Worm (Caenorhabditis elegans) whole organism, L1 larva: ENCODE data around the gene Y50E8A.2.
"Not testable (repeated sequence)": the region's sequence is repeated elsewhere in the genome, so short reads cannot be mapped to it uniquely, and the experiment has no call there.

Experiments used
- dpl-1 ChIP-seq, 3 experiments: fragments of 150-350 bp in 2 of 3; sonication (generic microtip) in 1 of 3; optimal IDR thresholded peaks; 2 replicates each; lab custom pipeline; 2014 to 2017; ENCODE audit warnings: missing biosample characterization in 3 of 3, missing genetic modification characterization in 3 of 3, missing genetic modification reagents in 3 of 3
- efl-1 ChIP-seq, 4 experiments: fragments of 150-350 bp; optimal IDR thresholded peaks in 3 of 4; peaks in 1 of 4; 1 replicate in 1 of 4; 2 replicates in 3 of 4; lab custom pipeline; 2014; ENCODE audit warnings: missing biosample characterization in 2 of 4, missing genetic modification characterization in 2 of 4, missing genetic modification reagents in 2 of 4
- efl-3 ChIP-seq: fragments of 200-800 bp; sonication (Bioruptor generic); optimal IDR thresholded peaks from 2 replicates; lab custom pipeline; 2018; ENCODE audit warnings: mild to moderate bottlenecking, missing genetic modification characterization, missing compliant biosample characterization
- egl-27 ChIP-seq, 2 experiments: fragments of 150-350 bp in 1 of 2; sonication (generic microtip); optimal IDR thresholded peaks; 3 replicates each; lab custom pipeline; 2017 to 2018; ENCODE audit warnings: missing biosample characterization in 2 of 2, missing genetic modification characterization in 2 of 2, missing genetic modification reagents in 2 of 2
- elt-3 ChIP-seq, 6 experiments: fragments of 150-350 bp in 1 of 6; sonication (generic microtip); optimal IDR thresholded peaks; 2 replicates each; lab custom pipeline; 2017 to 2018; ENCODE audit warnings: missing biosample characterization in 6 of 6, missing genetic modification characterization in 6 of 6, inconsistent platforms in 1 of 6
- fos-1 ChIP-seq: fragments of 150-350 bp; optimal IDR thresholded peaks from 2 replicates; lab custom pipeline; 2014; ENCODE audit warnings: missing biosample characterization, missing genetic modification characterization
- jun-1 ChIP-seq: fragments of 150-350 bp; optimal IDR thresholded peaks from 2 replicates; lab custom pipeline; 2014; ENCODE audit warnings: missing biosample characterization, missing genetic modification reagents, missing genetic modification characterization
- lin-14 ChIP-seq: fragments of 200-800 bp; sonication (Bioruptor generic); optimal IDR thresholded peaks from 2 replicates; lab custom pipeline; 2018; ENCODE audit warnings: mild to moderate bottlenecking, missing genetic modification characterization, moderate library complexity, missing compliant biosample characterization
- lin-15B ChIP-seq: fragments of 150-350 bp; sonication (generic microtip); optimal IDR thresholded peaks from 3 replicates; lab custom pipeline; 2014; ENCODE audit warnings: missing biosample characterization, missing genetic modification characterization
- lin-35 ChIP-seq, 2 experiments: fragments of 150-350 bp; optimal IDR thresholded peaks; 2 replicates each; lab custom pipeline; 2014; ENCODE audit warnings: missing biosample characterization in 2 of 2, missing genetic modification characterization in 2 of 2, missing genetic modification reagents in 2 of 2
- lir-3 ChIP-seq: sonication (generic microtip); optimal IDR thresholded peaks from 2 replicates; lab custom pipeline; 2016; ENCODE audit warnings: mild to moderate bottlenecking, missing genetic modification characterization, moderate library complexity, missing compliant biosample characterization; ENCODE audit not compliant: poor library complexity
- lsy-2 ChIP-seq, 2 experiments: fragments of 150-350 bp; optimal IDR thresholded peaks; 2 replicates each; lab custom pipeline; 2014; ENCODE audit warnings: missing biosample characterization in 2 of 2, missing genetic modification characterization in 2 of 2
- mdl-1 ChIP-seq, 2 experiments: fragments of 150-350 bp; optimal IDR thresholded peaks; 2 replicates each; lab custom pipeline; 2014 to 2017; ENCODE audit warnings: missing biosample characterization in 2 of 2, missing genetic modification characterization in 2 of 2, inconsistent platforms in 1 of 2
- mef-2 ChIP-seq: fragments of 150-350 bp; optimal IDR thresholded peaks from 2 replicates; lab custom pipeline; 2014; ENCODE audit warnings: missing biosample characterization, missing genetic modification characterization
- nhr-20 ChIP-seq: sonication (generic microtip); optimal IDR thresholded peaks from 2 replicates; lab custom pipeline; 2016; ENCODE audit warnings: mild to moderate bottlenecking, missing genetic modification characterization, missing compliant biosample characterization
- nhr-237 ChIP-seq: fragments of 150-350 bp; optimal IDR thresholded peaks from 2 replicates; lab custom pipeline; 2014; ENCODE audit warnings: missing biosample characterization, missing genetic modification characterization
- nhr-76 ChIP-seq: sonication (generic microtip); optimal IDR thresholded peaks from 2 replicates; lab custom pipeline; 2017; ENCODE audit warnings: missing biosample characterization, missing genetic modification characterization
- pax-3 ChIP-seq: fragments of 200-800 bp; sonication (Bioruptor generic); optimal IDR thresholded peaks from 2 replicates; lab custom pipeline; 2018; ENCODE audit warnings: mild to moderate bottlenecking, missing genetic modification characterization, moderate library complexity, missing compliant biosample characterization
- pqm-1 ChIP-seq: sonication (generic microtip); optimal IDR thresholded peaks from 3 replicates; lab custom pipeline; 2017; ENCODE audit warnings: missing biosample characterization, missing genetic modification characterization
- rnt-1 ChIP-seq: sonication (generic microtip); optimal IDR thresholded peaks from 2 replicates; lab custom pipeline; 2016; ENCODE audit warnings: mild to moderate bottlenecking, missing genetic modification characterization, moderate library complexity, missing compliant biosample characterization
- skn-1 ChIP-seq: fragments of 150-350 bp; optimal IDR thresholded peaks from 2 replicates; lab custom pipeline; 2014; ENCODE audit warnings: missing biosample characterization, missing genetic modification characterization
- snu-23 ChIP-seq: sonication (generic microtip); optimal IDR thresholded peaks from 2 replicates; lab custom pipeline; 2016; ENCODE audit warnings: missing genetic modification characterization, missing compliant biosample characterization
- sox-4 ChIP-seq: sonication (generic microtip); optimal IDR thresholded peaks from 2 replicates; lab custom pipeline; 2016; ENCODE audit warnings: missing genetic modification characterization, missing compliant biosample characterization
- swsn-7 ChIP-seq: sonication (generic microtip); optimal IDR thresholded peaks from 2 replicates; lab custom pipeline; 2016; ENCODE audit warnings: missing genetic modification characterization, missing compliant biosample characterization
- tlp-1 ChIP-seq: fragments of 150-350 bp; optimal IDR thresholded peaks from 2 replicates; lab custom pipeline; 2014; ENCODE audit warnings: missing biosample characterization, missing genetic modification characterization
- unc-30 ChIP-seq: sonication (generic microtip); optimal IDR thresholded peaks from 2 replicates; lab custom pipeline; 2017; ENCODE audit warnings: missing biosample characterization, missing genetic modification characterization
- unc-86 ChIP-seq: sonication (generic microtip); optimal IDR thresholded peaks from 2 replicates; lab custom pipeline; 2016; ENCODE audit warnings: missing genetic modification characterization, missing compliant biosample characterization
- ztf-11 ChIP-seq, 2 experiments: sonication (generic microtip); optimal IDR thresholded peaks; 2 replicates each; lab custom pipeline; 2016 to 2017; ENCODE audit warnings: missing genetic modification characterization in 2 of 2, missing biosample characterization in 1 of 2, missing compliant biosample characterization in 1 of 2

The Y50E8A.2 gene

DNA sequence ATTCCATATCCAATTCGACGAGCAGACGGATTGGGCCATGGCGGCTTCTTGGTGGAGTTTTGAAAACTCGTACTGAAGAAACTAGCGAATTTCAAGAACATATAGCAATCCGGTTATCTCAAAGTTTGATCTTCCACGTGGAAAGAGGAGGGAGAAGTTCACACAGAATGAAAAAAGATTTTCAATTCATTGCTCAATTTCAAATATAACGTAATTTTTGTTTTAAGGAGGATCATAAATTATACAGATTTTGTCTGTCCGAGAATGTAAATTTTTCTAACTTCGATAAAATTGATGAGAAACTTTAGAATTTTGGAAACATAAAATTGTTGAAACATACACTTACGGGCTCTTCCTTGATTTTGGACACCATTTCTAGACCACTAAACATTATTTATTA, at the start of gene Y50E8A.2:
Gene Y50E8A.2 (minus strand): TSS at position 101 of the 400 bp plus-strand sequence.
- TF ChIP-seq jun-1 (no peak), efl-1 (optimal IDR thresholded peaks at IDR 0.05; lab: Kevin White, UChicago) (no peak), efl-1 (GFP tag; optimal IDR thresholded peaks at IDR 0.05 in 1 of 2; lab: Kevin White, UChicago) (peak in 1 of 2 experiments; percentile 35), lir-3 (tag; lab: Kevin White, UChicago) (no peak), nhr-237 (no peak)

DNA sequence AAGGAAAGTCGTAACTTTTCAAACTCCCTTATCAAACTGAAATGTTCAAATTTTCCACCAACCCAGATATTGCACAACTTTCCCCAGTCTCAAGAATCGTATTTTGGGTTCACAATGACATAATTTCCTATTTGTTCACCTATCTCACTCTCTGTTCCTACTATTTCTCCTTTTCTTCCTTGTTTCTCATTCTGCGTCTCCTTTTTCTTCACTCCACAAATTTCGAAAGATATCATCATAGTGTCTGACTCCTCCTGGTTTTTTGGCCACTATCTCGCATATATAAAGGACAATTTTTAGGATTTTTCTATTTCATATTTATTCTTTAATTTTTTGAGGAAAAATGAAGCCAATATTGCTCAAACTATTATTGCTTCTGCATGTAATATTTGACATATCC, 44.4 kb upstream of the Y50E8A.2 start, which contains the start of gene haf-7:
Gene haf-7 (plus strand): TSS at position 211 of the 400 bp plus-strand sequence.
- peak; percentile 21 for TF ChIP-seq jun-1
- TF ChIP-seq lsy-2 (tag; optimal IDR thresholded peaks at IDR 0.05; lab: Kevin White, UChicago): peak in 1 of 2 experiments; percentile 67
- TF ChIP-seq rnt-1 (tag; lab: Kevin White, UChicago): peak; percentile 36
- TF ChIP-seq efl-1 (optimal IDR thresholded peaks at IDR 0.05; lab: Kevin White, UChicago): peak; percentile 39 to 50
- TF ChIP-seq efl-1 (GFP tag; optimal IDR thresholded peaks at IDR 0.05 in 1 of 2; lab: Kevin White, UChicago): no peak
- peak in 2 of 6 experiments; percentile 10 to 44 for TF ChIP-seq elt-3 (tag; optimal IDR thresholded peaks at IDR 0.05; lab: Kevin White, UChicago)
- peak in 2 of 3 experiments; percentile 1 to 11 for TF ChIP-seq dpl-1 (GFP tag; optimal IDR thresholded peaks at IDR 0.05; lab: Kevin White, UChicago)
- peak; percentile 22 to 33 for TF ChIP-seq lin-35 (GFP tag; optimal IDR thresholded peaks at IDR 0.05; lab: Kevin White, UChicago)
- no peak for TF ChIP-seq ztf-11 (tag; optimal IDR thresholded peaks at IDR 0.05; lab: Kevin White, UChicago)
- TF ChIP-seq tlp-1 (tag; lab: Kevin White, UChicago): no peak
- no peak for TF ChIP-seq sox-4 (tag; lab: Kevin White, UChicago)
- no peak for TF ChIP-seq unc-30 (tag; lab: Kevin White, UChicago)
- no peak for TF ChIP-seq swsn-7 (tag; lab: Kevin White, UChicago)
- peak; percentile 22 for TF ChIP-seq fos-1 (tag; lab: Kevin White, UChicago)
- peak; percentile 83 for TF ChIP-seq skn-1 (tag; lab: Kevin White, UChicago)

DNA sequence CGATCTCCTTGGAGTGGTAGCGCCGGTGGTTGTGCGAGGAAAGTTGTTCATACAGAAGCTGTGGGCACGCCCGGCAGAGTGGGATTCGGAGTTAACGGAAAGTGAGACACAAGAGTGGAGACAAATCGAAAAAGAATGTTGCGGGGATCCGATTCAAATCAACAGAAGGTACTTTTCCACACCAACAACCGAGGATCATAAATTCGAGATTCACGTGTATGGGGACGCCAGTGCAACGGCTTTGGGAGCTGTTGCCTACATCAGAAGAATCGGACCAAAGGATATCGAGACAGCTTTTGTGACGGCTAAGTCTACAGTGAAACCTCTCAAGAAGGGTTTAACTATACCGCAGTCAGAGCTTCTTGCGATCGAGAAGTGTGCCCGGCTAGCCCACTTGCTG, 34.9 kb upstream of the Y50E8A.2 start:
- no peak for TF ChIP-seq efl-1 (optimal IDR thresholded peaks at IDR 0.05; lab: Kevin White, UChicago)
- TF ChIP-seq efl-1 (GFP tag; optimal IDR thresholded peaks at IDR 0.05 in 1 of 2; lab: Kevin White, UChicago): peak in 1 of 2 experiments; percentile 79
- TF ChIP-seq unc-86 (tag; lab: Kevin White, UChicago): no peak
- TF ChIP-seq, all 84 proteins: peak for 1

DNA sequence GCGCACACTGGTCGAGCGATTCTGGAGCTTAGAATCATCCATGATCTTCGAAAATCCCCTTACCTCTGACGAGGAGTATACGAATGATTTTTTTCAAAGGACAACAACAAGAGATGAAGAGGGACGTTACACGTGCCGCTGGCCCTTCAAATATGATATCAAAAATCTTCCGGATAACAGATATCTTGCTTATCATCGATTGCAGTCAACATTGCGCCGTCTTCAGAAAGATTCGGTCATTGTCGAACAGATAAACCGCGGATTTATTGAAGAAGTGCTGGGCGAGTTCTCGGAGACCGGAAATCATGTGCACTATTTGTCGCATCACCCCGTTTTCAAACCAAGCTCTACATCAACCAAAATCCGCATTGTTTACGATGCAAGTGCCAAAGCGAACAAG, 33.9 kb upstream of the Y50E8A.2 start:
- no peak for TF ChIP-seq efl-1 (optimal IDR thresholded peaks at IDR 0.05; lab: Kevin White, UChicago)
- TF ChIP-seq efl-1 (GFP tag; optimal IDR thresholded peaks at IDR 0.05 in 1 of 2; lab: Kevin White, UChicago): peak in 1 of 2 experiments; percentile 12
- TF ChIP-seq lin-14 (GFP tag; lab: Kevin White, UChicago): no peak
- TF ChIP-seq, all 84 proteins: peak for 1

DNA sequence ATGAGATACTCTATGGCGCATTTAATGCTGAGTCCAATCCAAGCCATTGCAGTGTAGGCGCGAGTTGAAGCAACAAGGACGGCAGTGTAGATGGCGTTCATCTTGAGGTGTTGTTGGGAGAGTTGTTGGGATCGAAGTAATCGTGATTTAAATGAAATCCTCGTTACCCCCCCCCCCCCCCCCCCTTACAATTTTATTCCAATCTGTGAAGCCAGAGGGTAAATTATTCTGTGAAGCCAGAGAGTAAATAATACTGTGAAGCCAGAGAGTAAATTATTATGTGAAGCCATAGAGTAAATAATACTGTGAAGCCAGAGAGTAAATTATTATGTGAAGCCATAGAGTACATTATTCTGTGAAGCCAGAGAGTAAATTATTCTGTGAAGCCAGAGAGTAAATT, 21.7 kb upstream of the Y50E8A.2 start, which contains the start of gene nspa-10:
Gene nspa-10 (minus strand): TSS at position 101 of the 400 bp plus-strand sequence.
- TF ChIP-seq unc-86 (tag; lab: Kevin White, UChicago); jun-1; unc-30 (tag; lab: Kevin White, UChicago): not testable (repeated sequence)
- TF ChIP-seq, all 84 proteins: peak for 0; not testable (repeated sequence) for 84

DNA sequence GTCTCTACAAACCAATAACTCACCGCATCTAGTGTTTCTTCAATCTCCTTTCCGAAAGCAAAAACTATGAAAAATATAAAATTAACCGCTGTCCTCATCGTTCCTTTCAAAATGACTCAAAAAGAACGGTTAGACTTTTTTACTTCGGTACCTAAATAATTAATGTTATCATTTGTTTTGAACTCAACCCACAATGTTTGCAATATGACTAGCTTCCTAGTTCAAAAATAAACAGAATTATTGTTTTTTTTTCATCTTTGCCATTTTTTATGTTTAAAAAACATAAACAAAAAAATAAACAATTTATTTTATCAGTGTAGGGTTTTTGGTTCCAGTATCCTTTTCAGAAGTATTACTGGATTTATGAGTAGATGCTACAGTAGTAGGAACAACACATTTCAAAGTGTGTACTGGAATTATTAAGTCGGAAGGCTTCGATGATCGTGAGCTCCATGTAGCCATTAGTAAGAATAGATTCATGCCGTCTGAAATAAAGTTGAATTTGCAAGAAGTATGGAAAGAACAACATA, 20.0 kb upstream of the Y50E8A.2 start, which contains the start of the genes lipl-8 and Y50E8A.22:
Gene lipl-8 (minus strand): TSS at position 101 of the 530 bp plus-strand sequence.
Gene Y50E8A.22 (minus strand): TSS at position 480 of the 530 bp plus-strand sequence.
- TF ChIP-seq pqm-1 (tag; lab: Kevin White, UChicago) (no peak), mef-2 (no peak), egl-27 (tag; optimal IDR thresholded peaks at IDR 0.05; lab: Kevin White, UChicago) (no peak), nhr-20 (no peak)

DNA sequence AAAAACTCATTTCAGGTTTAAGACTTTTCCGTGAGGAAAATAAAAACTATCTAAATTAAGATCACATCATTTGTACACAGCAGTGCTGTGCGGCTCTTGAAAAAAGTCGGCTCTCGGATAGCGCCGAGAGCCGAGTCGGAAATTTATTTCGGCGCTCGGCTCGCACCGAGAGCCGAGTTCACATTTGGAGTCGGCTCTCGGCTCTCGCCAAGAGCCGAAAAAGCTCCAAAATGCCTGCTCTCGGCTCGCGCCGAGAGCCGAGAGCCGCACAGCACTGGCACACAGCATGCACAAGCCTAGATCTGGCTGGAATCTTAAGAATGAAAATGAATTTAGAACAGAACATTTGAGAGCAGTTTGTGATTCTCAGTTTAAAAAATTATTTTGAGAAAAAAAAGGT, 18.3 kb upstream of the Y50E8A.2 start:
- TF ChIP-seq ztf-11 (tag; optimal IDR thresholded peaks at IDR 0.05; lab: Kevin White, UChicago) (no peak), snu-23 (GFP tag; lab: Kevin White, UChicago) (no peak), lin-14 (GFP tag; lab: Kevin White, UChicago) (no peak), efl-3 (GFP tag; lab: Kevin White, UChicago) (no peak), mdl-1 (tag; optimal IDR thresholded peaks at IDR 0.05; lab: Kevin White, UChicago) (no peak), lin-15B (tag; lab: Kevin White, UChicago) (no peak), nhr-76 (no peak), pax-3 (tag; lab: Kevin White, UChicago) (no peak)
